Fruit fly (Drosophila melanogaster): ENCODE measurements around the gene Mpv17.
A peak's percentile ranks its signal among the peaks of the same experiment; 100 is the strongest.

The Mpv17 gene

dm6 chr4:1026806-1027431 lies 2.2 kb downstream of the Mpv17 start, which contains the start of gene PlexA (continued):
- TF ChIP-seq Sox14 (GFP tag; optimal IDR thresholded peaks at IDR 0.05), result peak; percentile 75
- TF ChIP-seq CG3032 (tag; optimal IDR thresholded peaks at IDR 0.05), result peak; percentile 89
- TF ChIP-seq spab (GFP tag; optimal IDR thresholded peaks at IDR 0.05), result no peak
- TF ChIP-seq fd85E (GFP tag; optimal IDR thresholded peaks at IDR 0.05), result peak; percentile 25
- peak; percentile 93; the same call in 2 of the 3 replicates for TF ChIP-seq CG6163 (GFP tag; IDR thresholded peaks at IDR 0.05)
- peak; percentile 66 for TF ChIP-seq CG15336 (GFP tag; IDR thresholded peaks at IDR 0.05)
- no peak for TF ChIP-seq vri (GFP tag; optimal IDR thresholded peaks at IDR 0.05)
- no peak for TF ChIP-seq Eip93F (GFP tag; optimal IDR thresholded peaks at IDR 0.05)
- no peak for TF ChIP-seq CG6854 (GFP tag; optimal IDR thresholded peaks at IDR 0.05)
- peak; percentile 88 for TF ChIP-seq CG11902 (GFP tag; optimal IDR thresholded peaks at IDR 0.05)
- TF ChIP-seq CG34406 (GFP tag; optimal IDR thresholded peaks at IDR 0.05), result peak; percentile 58
- peak; percentile 29 for TF ChIP-seq Eip75B (GFP tag; optimal IDR thresholded peaks at IDR 0.05)
- no peak for TF ChIP-seq CG9139 (GFP tag; optimal IDR thresholded peaks at IDR 0.05)
- TF ChIP-seq lz (GFP tag; optimal IDR thresholded peaks at IDR 0.05), result peak; percentile 73

dm6 chr4:1026117-1026743 lies 2.9 kb downstream of the Mpv17 start:
- TF ChIP-seq CG11294 (GFP tag; IDR thresholded peaks at IDR 0.05), result no peak

- TF ChIP-seq fd59A (GFP tag; optimal IDR thresholded peaks at IDR 0.05) (no peak), CG3032 (tag; optimal IDR thresholded peaks at IDR 0.05) (no peak), CG7368 (GFP tag; optimal IDR thresholded peaks at IDR 0.05) (no peak), lz (GFP tag; optimal IDR thresholded peaks at IDR 0.05) (no peak), CG11294 (GFP tag; IDR thresholded peaks at IDR 0.05) (no peak), CG8119 (GFP tag; IDR thresholded peaks at IDR 0.05) (no peak), dac (GFP tag; optimal IDR thresholded peaks at IDR 0.05) (no peak), Eip93F (GFP tag; optimal IDR thresholded peaks at IDR 0.05) (no peak)
Observed at dm6 chr4:1025101-1025500, 4.1 kb downstream of the Mpv17 start.

DNA sequence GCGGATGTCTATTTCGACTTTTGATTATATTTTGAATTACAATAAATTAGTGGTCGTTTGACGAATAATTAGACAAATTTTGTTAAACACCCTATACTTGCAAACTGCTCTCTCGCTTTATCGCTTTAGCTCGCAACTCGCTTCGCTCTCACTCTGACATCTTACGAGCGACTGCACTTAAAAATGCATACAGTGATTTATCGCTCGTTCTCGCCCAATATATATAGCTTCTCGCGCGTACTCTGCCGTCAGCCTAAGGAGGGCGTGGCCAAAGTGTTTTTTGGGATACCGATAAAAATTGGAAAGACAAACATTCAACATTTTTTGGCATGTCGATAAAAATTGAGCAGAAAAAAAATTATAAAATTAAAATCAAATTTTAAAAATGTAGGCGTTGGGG lies 20.7 kb downstream of the Mpv17 start:
- no peak for TF ChIP-seq vri (GFP tag; optimal IDR thresholded peaks at IDR 0.05)
- TF ChIP-seq CG6854 (GFP tag; optimal IDR thresholded peaks at IDR 0.05), result no peak
- no peak for TF ChIP-seq CG16779 (tag; optimal IDR thresholded peaks at IDR 0.05)
- no peak for TF ChIP-seq Sox102F (GFP tag; optimal IDR thresholded peaks at IDR 0.05)
- no peak for TF ChIP-seq CG10631 (GFP tag; optimal IDR thresholded peaks at IDR 0.05)
- no peak for TF ChIP-seq CG3919 (GFP tag; optimal IDR thresholded peaks at IDR 0.05)
- no peak for TF ChIP-seq pdm3 (GFP tag; optimal IDR thresholded peaks at IDR 0.05)
- TF ChIP-seq svp (GFP tag), result no peak
- TF ChIP-seq cyc (GFP tag; optimal IDR thresholded peaks at IDR 0.05), result no peak
- no peak for TF ChIP-seq CG3032 (tag; optimal IDR thresholded peaks at IDR 0.05)
- no peak for TF ChIP-seq Gug (GFP tag; IDR thresholded peaks at IDR 0.05)

dm6 chr4:995958-996357 lies 33.2 kb downstream of the Mpv17 start:
- TF ChIP-seq Eip78C (GFP tag) (no peak), spab (GFP tag; optimal IDR thresholded peaks at IDR 0.05) (no peak), CG11902 (GFP tag; optimal IDR thresholded peaks at IDR 0.05) (no peak), CG11762 (GFP tag; optimal IDR thresholded peaks at IDR 0.05; ENCODE audit: insufficient read depth) (no peak), CG11294 (GFP tag; IDR thresholded peaks at IDR 0.05) (no peak), ss (GFP tag; optimal IDR thresholded peaks at IDR 0.05) (no peak), CG6792 (GFP tag; optimal IDR thresholded peaks at IDR 0.05) (no peak), OdsH (GFP tag; optimal IDR thresholded peaks at IDR 0.05) (no peak), svp (GFP tag) (no peak), CG6854 (GFP tag; optimal IDR thresholded peaks at IDR 0.05) (no peak), Sox14 (GFP tag; optimal IDR thresholded peaks at IDR 0.05) (no peak), acj6 (GFP tag; optimal IDR thresholded peaks at IDR 0.05) (no peak), Eip75B (GFP tag; optimal IDR thresholded peaks at IDR 0.05) (no peak), Hr4 (GFP tag; optimal IDR thresholded peaks at IDR 0.05) (no peak), CG10631 (GFP tag; optimal IDR thresholded peaks at IDR 0.05) (no peak)

All from whole organism, prepupa.